Worm (Caenorhabditis elegans): ENCODE results near the gene chca-1.

The chca-1 gene

ce11 chrIV:9647789-9648361 lies 3.3 kb upstream of the chca-1 start, which contains the start of gene amph-1:
Gene amph-1, minus strand, starts transcription at chrIV:9647873.
- TF ChIP-seq elt-2 (tag; optimal IDR thresholded peaks at IDR 0.05) (peak; percentile 45), elt-3 (tag; optimal IDR thresholded peaks at IDR 0.05) (peak in 1 of 3 experiments; percentile 2), ceh-16 (tag; optimal IDR thresholded peaks at IDR 0.05) (no peak), pqm-1 (tag; optimal IDR thresholded peaks at IDR 0.05) (peak; percentile 17), ama-1 (optimal IDR thresholded peaks at IDR 0.05) (no peak), lin-39 (tag; optimal IDR thresholded peaks at IDR 0.05) (peak; percentile 17), pha-4 (tag; optimal IDR thresholded peaks at IDR 0.05) (peak; percentile 8), ceh-28 (tag; optimal IDR thresholded peaks at IDR 0.05) (peak; percentile 52), mdl-1 (tag; optimal IDR thresholded peaks at IDR 0.05) (no peak), nhr-25 (tag; optimal IDR thresholded peaks at IDR 0.05) (peak; percentile 21), R02D3.7 (tag; optimal IDR thresholded peaks at IDR 0.05) (no peak), fkh-2 (tag; optimal IDR thresholded peaks at IDR 0.05) (no peak), nhr-23 (tag; optimal IDR thresholded peaks at IDR 0.05) (peak; percentile 81), ZK546.5 (tag; optimal IDR thresholded peaks at IDR 0.05) (no peak), hmg-11 (tag; optimal IDR thresholded peaks at IDR 0.05) (peak; percentile 66), nfya-1 (tag; optimal IDR thresholded peaks at IDR 0.05; ENCODE audit: insufficient read depth) (peak; percentile 70)

ce11 chrIV:9648682-9649081 lies 2.5 kb upstream of the chca-1 start, which contains the start of gene srm-3:
Gene srm-3, plus strand, starts transcription at chrIV:9648982.
- TF ChIP-seq egl-5 (tag; optimal IDR thresholded peaks at IDR 0.05) = no peak
- no peak for TF ChIP-seq ceh-9 (tag; optimal IDR thresholded peaks at IDR 0.05)
- TF ChIP-seq fkh-10 (GFP tag; optimal IDR thresholded peaks at IDR 0.05) = no peak
- no peak for TF ChIP-seq egl-27 (tag; optimal IDR thresholded peaks at IDR 0.05)
- no peak for TF ChIP-seq nhr-43 (tag; optimal IDR thresholded peaks at IDR 0.05; ENCODE audit: poor library complexity, severe bottlenecking)
- no peak for TF ChIP-seq ceh-28 (tag; optimal IDR thresholded peaks at IDR 0.05)
- TF ChIP-seq fkh-2 (tag; optimal IDR thresholded peaks at IDR 0.05) = no peak
- TF ChIP-seq nhr-25 (tag; optimal IDR thresholded peaks at IDR 0.05) = no peak
- no peak for TF ChIP-seq R02D3.7 (tag; optimal IDR thresholded peaks at IDR 0.05)

- TF ChIP-seq aly-2 (tag; optimal IDR thresholded peaks at IDR 0.05) (no peak), jun-1 (tag; optimal IDR thresholded peaks at IDR 0.05) (no peak), elt-2 (tag; optimal IDR thresholded peaks at IDR 0.05) (peak; percentile 62), nfya-1 (tag; optimal IDR thresholded peaks at IDR 0.05; ENCODE audit: insufficient read depth) (peak; percentile 7), fos-1 (tag; optimal IDR thresholded peaks at IDR 0.05) (no peak), ztf-4 (tag; optimal IDR thresholded peaks at IDR 0.05) (no peak), nhr-237 (tag; optimal IDR thresholded peaks at IDR 0.05) (no peak), pqm-1 (tag; optimal IDR thresholded peaks at IDR 0.05) (peak; percentile 35)
These were observed 2.0 kb downstream of the chca-1 start, which contains the start of gene F58G6.3 for ce11 chrIV:9653184-9653583. Gene F58G6.3, plus strand, starts transcription at chrIV:9653535.

- no peak for TF ChIP-seq zag-1 (tag; optimal IDR thresholded peaks at IDR 0.05)
- TF ChIP-seq pha-4 (tag; optimal IDR thresholded peaks at IDR 0.05) = no peak
- no peak for TF ChIP-seq skn-1 (tag; optimal IDR thresholded peaks at IDR 0.05)
- no peak for TF ChIP-seq pqm-1 (tag; optimal IDR thresholded peaks at IDR 0.05)
- TF ChIP-seq elt-1 (tag; optimal IDR thresholded peaks at IDR 0.05) = no peak
- no peak for TF ChIP-seq fos-1 (tag; optimal IDR thresholded peaks at IDR 0.05)
These were observed 2.8 kb downstream of the chca-1 start, which contains the start of gene F58G6.7 for ce11 chrIV:9654017-9654416. Gene F58G6.7, plus strand, starts transcription at chrIV:9654317.

- TF ChIP-seq ama-1 (optimal IDR thresholded peaks at IDR 0.05) = no peak
- no peak for TF ChIP-seq fkh-10 (GFP tag; optimal IDR thresholded peaks at IDR 0.05)
- TF ChIP-seq pqm-1 (tag; optimal IDR thresholded peaks at IDR 0.05) = no peak
- no peak for TF ChIP-seq sea-2 (GFP tag; optimal IDR thresholded peaks at IDR 0.05)
- TF ChIP-seq jun-1 (tag; optimal IDR thresholded peaks at IDR 0.05) = no peak
- no peak for TF ChIP-seq ceh-82 (tag; optimal IDR thresholded peaks at IDR 0.05)
- TF ChIP-seq nhr-23 (tag; optimal IDR thresholded peaks at IDR 0.05) = no peak
- no peak for TF ChIP-seq elt-2 (tag; optimal IDR thresholded peaks at IDR 0.05)
- no peak for TF ChIP-seq mml-1 (tag; optimal IDR thresholded peaks at IDR 0.05)
- no peak for TF ChIP-seq pha-4 (tag; optimal IDR thresholded peaks at IDR 0.05)
- TF ChIP-seq lsy-12 (tag; optimal IDR thresholded peaks at IDR 0.05) = no peak
- TF ChIP-seq nhr-28 (tag; optimal IDR thresholded peaks at IDR 0.05) = no peak
- TF ChIP-seq eor-1 (tag; optimal IDR thresholded peaks at IDR 0.05) = no peak
- TF ChIP-seq nhr-12 (tag; optimal IDR thresholded peaks at IDR 0.05) = no peak
These were observed 4.4 kb downstream of the chca-1 start for ce11 chrIV:9655556-9655955.
